Worm (Caenorhabditis elegans) whole organism, L4 larva: ENCODE measurements around the gene F19F10.1.

Experiments used
- F37D6.2 ChIP-seq: sonication (generic microtip); optimal IDR thresholded peaks from 2 replicates; lab custom pipeline; 2016; ENCODE audit warnings: mild to moderate bottlenecking, missing genetic modification characterization, missing compliant biosample characterization
- R02D3.7 ChIP-seq: fragments of 150-350 bp; sonication (generic microtip); optimal IDR thresholded peaks from 3 replicates; lab custom pipeline; 2014; ENCODE audit warnings: missing biosample characterization, missing genetic modification characterization
- ZK337.2 ChIP-seq: fragments of 200-800 bp; sonication (Bioruptor generic); IDR thresholded peaks from 2 replicates; pipeline ENCODE4 v1.3.6; 2022; ENCODE audit warnings: missing genetic modification reagents, missing genetic modification characterization, missing compliant biosample characterization
- aha-1 ChIP-seq: fragments of 150-350 bp; peaks from one replicate; lab custom pipeline; 2014; ENCODE audit warnings: missing biosample characterization, missing genetic modification characterization
- ama-1 ChIP-seq: fragments of 150-350 bp; optimal IDR thresholded peaks from 2 replicates; lab custom pipeline; 2014; ENCODE audit warnings: inconsistent platforms, mixed read lengths
- ceh-20 ChIP-seq: fragments of 200-800 bp; sonication (Bioruptor generic); IDR thresholded peaks from 2 replicates; pipeline ENCODE4 v1.3.6; 2022; ENCODE audit warnings: missing genetic modification reagents, missing genetic modification characterization, missing compliant biosample characterization
- ceh-28 ChIP-seq: fragments of 150-350 bp; optimal IDR thresholded peaks from 2 replicates; lab custom pipeline; 2014; ENCODE audit warnings: missing biosample characterization, missing genetic modification reagents, missing genetic modification characterization
- ceh-44 ChIP-seq: fragments of 200-800 bp; sonication (Bioruptor generic); IDR thresholded peaks from 2 replicates; pipeline ENCODE4 v1.3.6; 2022; ENCODE audit warnings: missing genetic modification reagents, missing genetic modification characterization, missing compliant biosample characterization
- cey-2 ChIP-seq: sonication (generic microtip); optimal IDR thresholded peaks from 3 replicates; lab custom pipeline; 2017; ENCODE audit warnings: missing genetic modification characterization, mild to moderate bottlenecking, missing compliant biosample characterization, antibody characterized with exemption, borderline replicate concordance; ENCODE audit not compliant: insufficient read depth
- dmd-9 ChIP-seq: fragments of 200-800 bp; sonication (Bioruptor generic); IDR thresholded peaks from 2 replicates; pipeline ENCODE4 v1.3.6; 2022; ENCODE audit warnings: missing genetic modification reagents, missing genetic modification characterization, missing compliant biosample characterization
- dpl-1 ChIP-seq: fragments of 150-350 bp; optimal IDR thresholded peaks from 2 replicates; lab custom pipeline; 2014; ENCODE audit warnings: missing biosample characterization, missing genetic modification reagents, missing genetic modification characterization
- dve-1 ChIP-seq: sonication (generic microtip); optimal IDR thresholded peaks from 2 replicates; lab custom pipeline; 2017; ENCODE audit warnings: antibody characterized with exemption, mild to moderate bottlenecking, missing genetic modification characterization, missing compliant biosample characterization; ENCODE audit not compliant: insufficient read depth
- egl-43 ChIP-seq: fragments of 200-800 bp; sonication (Bioruptor generic); IDR thresholded peaks from 2 replicates; pipeline ENCODE4 v1.3.6; 2022; ENCODE audit warnings: missing genetic modification reagents, missing genetic modification characterization, missing compliant biosample characterization
- fkh-10 ChIP-seq: fragments of 150-350 bp; optimal IDR thresholded peaks from 2 replicates; lab custom pipeline; 2014; ENCODE audit warnings: missing biosample characterization, missing genetic modification reagents, missing genetic modification characterization
- lin-13 ChIP-seq: fragments of 150-350 bp; optimal IDR thresholded peaks from 2 replicates; lab custom pipeline; 2014; ENCODE audit warnings: missing biosample characterization, missing genetic modification reagents, missing genetic modification characterization
- lin-38 ChIP-seq: fragments of 200-800 bp; sonication (Bioruptor generic); IDR thresholded peaks from 2 replicates; pipeline ENCODE4 v1.3.6; 2022; ENCODE audit warnings: missing genetic modification reagents, missing genetic modification characterization, missing compliant biosample characterization
- lin-39 ChIP-seq: fragments of 150-350 bp; optimal IDR thresholded peaks from 2 replicates; lab custom pipeline; 2014; ENCODE audit warnings: missing biosample characterization, missing genetic modification reagents, missing genetic modification characterization
- lsy-2 ChIP-seq, 2 experiments: fragments of 150-350 bp in 1 of 2; sonication (generic microtip) in 1 of 2; optimal IDR thresholded peaks; 2 replicates each; lab custom pipeline; 2014 to 2017; ENCODE audit warnings: missing biosample characterization in 2 of 2, missing genetic modification characterization in 2 of 2
- madf-9 ChIP-seq: fragments of 200-800 bp; sonication (Bioruptor generic); conservative IDR thresholded peaks from 2 replicates; pipeline ENCODE4 v1.3.6; 2022; ENCODE audit warnings: missing genetic modification reagents, missing genetic modification characterization, missing compliant biosample characterization
- mep-1 ChIP-seq: fragments of 150-350 bp; sonication (generic microtip); optimal IDR thresholded peaks from 3 replicates; lab custom pipeline; 2014; ENCODE audit warnings: missing biosample characterization, missing genetic modification characterization
- mes-2 ChIP-seq: sonication (generic microtip); optimal IDR thresholded peaks from 2 replicates; lab custom pipeline; 2016; ENCODE audit warnings: missing genotype, mild to moderate bottlenecking, missing genetic modification characterization, missing compliant biosample characterization; ENCODE audit not compliant: poor library complexity, severe bottlenecking
- nhr-10 ChIP-seq: fragments of 150-350 bp; optimal IDR thresholded peaks from 2 replicates; lab custom pipeline; 2014; ENCODE audit warnings: missing biosample characterization, missing genetic modification characterization
- nhr-11 ChIP-seq: fragments of 150-350 bp; optimal IDR thresholded peaks from 2 replicates; lab custom pipeline; 2014; ENCODE audit warnings: missing biosample characterization, missing genetic modification characterization
- nhr-28 ChIP-seq: fragments of 150-350 bp; optimal IDR thresholded peaks from 2 replicates; lab custom pipeline; 2014; ENCODE audit warnings: missing biosample characterization, missing genetic modification characterization
- nhr-76 ChIP-seq: fragments of 150-350 bp; optimal IDR thresholded peaks from 2 replicates; lab custom pipeline; 2014; ENCODE audit warnings: missing biosample characterization, missing genetic modification characterization
- pha-4 ChIP-seq, 2 experiments: fragments of 150-350 bp in 1 of 2; fragments of 200-800 bp in 1 of 2; sonication (Bioruptor generic) in 1 of 2; IDR thresholded peaks in 1 of 2; optimal IDR thresholded peaks in 1 of 2; 2 replicates each; pipeline versions ENCODE4 v1.3.6 to Lab custom; 2014 to 2022; ENCODE audit warnings: missing genetic modification characterization in 2 of 2, missing genetic modification reagents in 2 of 2, missing biosample characterization in 1 of 2, missing compliant biosample characterization in 1 of 2
- rbr-2 ChIP-seq: sonication (generic microtip); optimal IDR thresholded peaks from 2 replicates; lab custom pipeline; 2016; ENCODE audit warnings: missing genotype, missing genetic modification characterization, missing compliant biosample characterization
- saeg-2 ChIP-seq: fragments of 200-800 bp; sonication (Bioruptor generic); IDR thresholded peaks from 2 replicates; pipeline ENCODE4 v1.3.6; 2022; ENCODE audit warnings: missing genetic modification reagents, missing genetic modification characterization, missing compliant biosample characterization
- sdz-12 ChIP-seq: fragments of 200-800 bp; sonication (Bioruptor generic); optimal IDR thresholded peaks from 2 replicates; lab custom pipeline; 2018; ENCODE audit warnings: mild to moderate bottlenecking, missing genetic modification characterization, missing compliant biosample characterization
- snpc-4 ChIP-seq: fragments of 150-350 bp; optimal IDR thresholded peaks from 2 replicates; lab custom pipeline; 2014; ENCODE audit warnings: missing biosample characterization, missing genetic modification characterization
- unc-62 ChIP-seq, 3 experiments: fragments of 150-350 bp in 1 of 3; sonication (generic microtip); optimal IDR thresholded peaks in 2 of 3; peaks in 1 of 3; 1 replicate in 1 of 3; 2 replicates in 2 of 3; lab custom pipeline; 2014 to 2017; ENCODE audit warnings: missing biosample characterization in 3 of 3, missing genetic modification characterization in 3 of 3, missing genetic modification reagents in 3 of 3, missing genotype in 1 of 3
- zag-1 ChIP-seq: fragments of 150-350 bp; optimal IDR thresholded peaks from 2 replicates; lab custom pipeline; 2014; ENCODE audit warnings: missing biosample characterization, missing genetic modification characterization
- zfp-3 ChIP-seq: fragments of 200-800 bp; sonication (Bioruptor generic); conservative IDR thresholded peaks from 2 replicates; pipeline ENCODE4 v1.3.6; 2022; ENCODE audit warnings: missing genetic modification reagents, missing genetic modification characterization, missing compliant biosample characterization

F19F10.1 gene

DNA sequence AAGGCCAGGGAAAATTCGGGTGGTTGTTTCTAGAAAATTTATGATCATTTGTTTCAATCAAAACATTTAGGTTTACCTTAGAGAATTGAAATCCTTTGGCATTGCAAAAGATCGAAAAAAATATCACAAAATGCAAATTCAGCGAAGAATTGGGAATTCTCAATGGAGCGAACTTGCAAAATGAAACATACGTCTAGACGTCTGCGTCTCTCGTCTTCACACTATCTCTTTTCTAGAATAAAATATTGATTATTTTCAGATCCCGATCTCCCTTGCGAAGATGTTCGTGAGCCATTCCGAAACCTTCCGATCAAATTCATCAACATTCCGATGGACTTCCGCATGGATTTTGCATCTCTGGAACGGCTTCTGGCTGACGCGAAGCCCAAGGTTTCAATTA is 17.3 kb downstream of the F19F10.1 start, which contains the start of gene ets-6:
TSS of gene ets-6 (minus strand) at position 169 of the 400 bp plus-strand sequence.
- TF ChIP-seq madf-9, result no peak
- TF ChIP-seq ceh-20 (GFP tag; lab: Robert Waterston, UW), result no peak
- TF ChIP-seq aha-1 (tag; lab: Kevin White, UChicago), result peak; percentile 2
- peak; percentile 67 for TF ChIP-seq mes-2
- TF ChIP-seq saeg-2 (GFP tag; lab: Robert Waterston, UW), result no peak
- TF ChIP-seq ceh-44 (GFP tag; lab: Robert Waterston, UW), result peak; percentile 38; the same call in 1 of the 2 replicates
- peak in 1 of 2 experiments; percentile 65 for TF ChIP-seq unc-62 (GFP tag; optimal IDR thresholded peaks at IDR 0.05 in 1 of 2; lab: Kevin White, UChicago)
- TF ChIP-seq unc-62 (tag; optimal IDR thresholded peaks at IDR 0.05; lab: Kevin White, UChicago), result no peak
- peak; percentile 20 for TF ChIP-seq dve-1 (tag; lab: Kevin White, UChicago)
- no peak for TF ChIP-seq ZK337.2 (GFP tag; lab: Robert Waterston, UW)
- TF ChIP-seq lsy-2 (tag; optimal IDR thresholded peaks at IDR 0.05; lab: Kevin White, UChicago), result peak in 1 of 2 experiments; percentile 77
- no peak for TF ChIP-seq snpc-4 (tag; lab: Kevin White, UChicago)
- peak; percentile 96 for TF ChIP-seq lin-38 (GFP tag; lab: Robert Waterston, UW)
- peak; percentile 41 for TF ChIP-seq rbr-2
- TF ChIP-seq pha-4 (GFP tag; IDR thresholded peaks at IDR 0.05; lab: Robert Waterston, UW), result no peak
- no peak for TF ChIP-seq pha-4 (tag; optimal IDR thresholded peaks at IDR 0.05; lab: Kevin White, UChicago)
- TF ChIP-seq mep-1 (tag; lab: Kevin White, UChicago), result peak; percentile 52
- no peak for TF ChIP-seq sdz-12 (GFP tag; lab: Kevin White, UChicago)
- peak; percentile 45 for TF ChIP-seq ceh-28 (tag; lab: Kevin White, UChicago)
- peak; percentile 36 for TF ChIP-seq dpl-1 (GFP tag; lab: Kevin White, UChicago)
- TF ChIP-seq lin-39 (tag; lab: Kevin White, UChicago), result no peak
- no peak for TF ChIP-seq cey-2 (tag; lab: Kevin White, UChicago)
- no peak for TF ChIP-seq nhr-76 (tag; lab: Kevin White, UChicago)
- no peak for TF ChIP-seq egl-43
- TF ChIP-seq, all 104 proteins: peak for 11

DNA sequence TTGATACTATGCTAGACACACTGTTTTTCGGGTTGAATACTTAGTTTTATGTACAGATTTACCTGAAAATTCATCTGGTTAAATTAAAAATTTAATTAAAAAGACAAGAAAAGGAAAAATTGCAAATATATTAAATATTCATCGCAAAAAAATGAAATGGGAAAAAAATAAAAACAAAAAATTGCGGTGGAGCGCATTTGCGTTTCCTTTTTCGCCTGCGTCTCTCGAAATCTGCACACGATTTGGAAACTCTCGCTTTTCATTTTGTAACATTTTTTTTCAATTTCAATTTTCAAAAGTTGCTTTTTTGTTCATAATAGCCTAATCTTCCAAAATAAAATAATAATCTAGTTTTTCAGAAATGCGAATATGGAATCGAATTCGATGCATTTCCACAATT is 24.6 kb downstream of the F19F10.1 start, which contains the start of the genes F19F10.11 and C50E3.5:
TSS of gene F19F10.11 (minus strand) at position 68 of the 400 bp plus-strand sequence.
TSS of gene C50E3.5 (plus strand) at position 360 of the 400 bp plus-strand sequence.
- TF ChIP-seq nhr-28 (peak; percentile 37), dmd-9 (no peak), zfp-3 (GFP tag; lab: Robert Waterston, UW) (no peak), lin-13 (GFP tag; lab: Kevin White, UChicago) (no peak), nhr-10 (no peak), mep-1 (tag; lab: Kevin White, UChicago) (peak; percentile 24), dpl-1 (GFP tag; lab: Kevin White, UChicago) (peak; percentile 43), ama-1 (lab: Kevin White, UChicago) (no peak), mes-2 (peak; percentile 73), R02D3.7 (tag; lab: Kevin White, UChicago) (no peak), lsy-2 (tag; optimal IDR thresholded peaks at IDR 0.05; lab: Kevin White, UChicago) (peak in 1 of 2 experiments; percentile 71), lin-38 (GFP tag; lab: Robert Waterston, UW) (peak; percentile 97), lin-39 (tag; lab: Kevin White, UChicago) (no peak), rbr-2 (peak; percentile 30)

DNA sequence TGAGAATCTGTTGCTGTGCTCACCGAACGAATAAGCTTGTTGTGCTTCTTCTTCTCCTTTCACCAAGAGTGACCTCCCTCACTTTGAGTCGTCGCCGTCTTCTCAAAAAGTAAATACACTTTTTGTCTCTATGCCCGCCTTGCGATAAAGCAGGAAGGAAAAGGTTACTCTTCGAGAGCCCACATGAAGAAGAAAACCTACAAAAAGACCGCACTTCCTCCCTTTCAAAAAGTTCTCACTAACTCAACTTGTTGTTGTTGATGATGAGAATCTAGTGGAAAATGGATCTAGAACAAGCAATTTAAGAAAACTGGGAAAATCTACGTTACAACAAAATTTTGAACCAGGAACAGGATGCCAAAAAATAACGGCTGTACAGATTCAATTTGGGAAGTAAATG is 27.4 kb downstream of the F19F10.1 start, which contains the start of gene C50E3.6:
TSS of gene C50E3.6 (minus strand) at position 101 of the 400 bp plus-strand sequence.
- TF ChIP-seq fkh-10 (GFP tag; lab: Kevin White, UChicago) (peak; percentile 15), dpl-1 (GFP tag; lab: Kevin White, UChicago) (no peak)

DNA sequence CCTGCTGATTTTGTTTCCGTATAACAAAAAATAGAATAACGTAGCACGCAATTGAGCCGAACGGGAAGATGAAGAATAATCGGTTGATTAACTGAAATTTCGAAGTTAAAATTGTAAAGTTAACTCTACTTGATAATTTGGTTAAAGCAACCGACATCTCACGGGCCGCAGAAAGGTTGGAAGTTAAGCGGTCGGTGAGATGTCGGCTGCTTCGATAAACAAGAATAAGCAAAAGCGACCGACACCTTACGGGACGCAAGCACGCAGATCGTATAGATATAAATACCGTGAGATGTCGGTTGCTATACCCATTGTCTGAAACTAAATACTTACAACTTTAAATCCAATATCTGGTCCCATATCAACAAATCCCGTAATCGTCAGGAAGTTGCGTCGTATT is 32.1 kb downstream of the F19F10.1 start:
- no peak for TF ChIP-seq madf-9

DNA sequence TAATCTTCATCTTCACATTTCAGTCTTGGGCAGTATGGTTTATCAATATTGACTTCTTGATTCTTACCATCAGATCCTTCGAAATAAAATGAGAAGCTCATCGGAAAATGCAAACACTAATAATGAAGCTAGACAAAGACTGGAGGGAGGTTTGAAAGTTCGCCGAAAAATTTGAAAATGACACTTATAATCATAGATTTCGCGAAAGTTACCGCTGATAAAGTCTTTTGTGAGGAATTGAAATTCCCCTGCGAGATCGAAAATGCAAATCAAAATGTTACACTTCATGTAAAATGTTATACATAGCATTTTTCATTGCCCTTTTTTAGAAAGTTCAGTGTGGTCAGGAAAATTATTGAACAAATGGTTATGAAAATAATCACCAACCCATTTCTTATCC is 35.2 kb downstream of the F19F10.1 start, which contains the start of gene C50E3.7:
TSS of gene C50E3.7 (minus strand) at position 101 of the 400 bp plus-strand sequence.
- TF ChIP-seq zag-1 (tag; lab: Kevin White, UChicago) (no peak), nhr-11 (no peak), F37D6.2 (tag; lab: Kevin White, UChicago) (no peak), nhr-28 (no peak)
